Worm (Caenorhabditis elegans): Measurements from ENCODE around the gene B0272.4.

DNA sequence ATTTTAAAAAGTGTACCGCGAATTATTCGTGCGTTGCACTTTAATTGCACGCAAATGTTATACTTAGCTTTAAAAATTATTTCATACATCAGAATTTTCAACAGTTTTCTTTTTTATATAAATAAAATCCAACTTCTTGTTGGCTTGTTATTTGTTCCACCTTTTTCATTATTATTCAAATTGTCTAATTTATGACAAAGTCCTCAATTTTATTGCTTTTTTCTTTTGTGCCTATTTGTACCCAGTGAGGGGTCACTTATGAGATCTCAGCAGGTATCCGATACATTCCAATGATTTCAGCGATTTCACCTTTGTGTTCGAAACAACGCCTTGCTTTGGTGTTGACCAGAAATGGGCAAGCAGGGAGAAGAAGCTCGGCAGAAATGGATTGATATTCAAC, 30.8 kb upstream of the B0272.4 start, which contains the start of gene fln-2:
- no peak for TF ChIP-seq ztf-11 (tag; optimal IDR thresholded peaks at IDR 0.05)
- TF ChIP-seq lin-39 (tag; optimal IDR thresholded peaks at IDR 0.05), result no peak
- TF ChIP-seq fos-1 (tag; optimal IDR thresholded peaks at IDR 0.05), result no peak
